Worm (Caenorhabditis elegans): ENCODE measurements around the gene lurp-3.

- TF ChIP-seq nhr-85 (tag) = no peak
- TF ChIP-seq tlp-1 (tag; optimal IDR thresholded peaks at IDR 0.05) = no peak
- TF ChIP-seq dpl-1 (GFP tag; optimal IDR thresholded peaks at IDR 0.05) = no peak
- TF ChIP-seq unc-62 (GFP tag; optimal IDR thresholded peaks at IDR 0.05) = no peak
- TF ChIP-seq fos-1 (tag; optimal IDR thresholded peaks at IDR 0.05) = no peak
Observed at ce11 chrV:13476350-13476749, 20.8 kb downstream of the lurp-3 start, which contains the start of gene T10G3.8.
